Worm (Caenorhabditis elegans) whole organism, late embryonic: ENCODE results near the gene R148.4.

Experiments
- F13H6.1 ChIP-seq: sonication (generic microtip); optimal IDR thresholded peaks from 2 replicates; lab custom pipeline; 2016; ENCODE audit warnings: missing genetic modification characterization, missing compliant biosample characterization
- dmd-4 ChIP-seq: sonication (generic microtip); optimal IDR thresholded peaks from 2 replicates; lab custom pipeline; 2016; ENCODE audit warnings: borderline replicate concordance, missing genetic modification characterization, missing compliant biosample characterization
- dve-1 ChIP-seq: sonication (generic microtip); optimal IDR thresholded peaks from 2 replicates; lab custom pipeline; 2017; ENCODE audit warnings: antibody characterized with exemption, mild to moderate bottlenecking, missing genetic modification characterization, missing compliant biosample characterization
- fkh-6 ChIP-seq: sonication (generic microtip); optimal IDR thresholded peaks from 2 replicates; lab custom pipeline; 2016; ENCODE audit warnings: missing genetic modification characterization, missing compliant biosample characterization
- madf-2 ChIP-seq: sonication (generic microtip); optimal IDR thresholded peaks from 2 replicates; lab custom pipeline; 2017; ENCODE audit warnings: missing genetic modification characterization, missing compliant biosample characterization
- nhr-11 ChIP-seq: fragments of 150-350 bp; optimal IDR thresholded peaks from 2 replicates; lab custom pipeline; 2014; ENCODE audit warnings: missing biosample characterization, missing genetic modification characterization
- pha-2 ChIP-seq: sonication (generic microtip); optimal IDR thresholded peaks from 2 replicates; lab custom pipeline; 2017; ENCODE audit warnings: mild to moderate bottlenecking, missing genetic modification characterization, missing compliant biosample characterization
- tbx-2 ChIP-seq: sonication (generic microtip); optimal IDR thresholded peaks from 2 replicates; lab custom pipeline; 2016; ENCODE audit warnings: missing genetic modification characterization, missing compliant biosample characterization

- no peak for TF ChIP-seq fkh-6
- TF ChIP-seq dve-1 (tag; lab: Kevin White, UChicago), result no peak
- TF ChIP-seq tbx-2 (tag; lab: Kevin White, UChicago), result no peak
- no peak for TF ChIP-seq F13H6.1
- TF ChIP-seq madf-2 (tag; lab: Kevin White, UChicago), result no peak
- no peak for TF ChIP-seq dmd-4 (tag; lab: Kevin White, UChicago)
- TF ChIP-seq pha-2 (tag; lab: Kevin White, UChicago), result no peak
- TF ChIP-seq nhr-11 (tag; lab: Kevin White, UChicago), result no peak
Measured at ce11 chrIII:3191195-3191594, 19.8 kb downstream of the R148.4 start, which contains the start of gene R148.8.
